Fruit fly (Drosophila melanogaster): Measurements from ENCODE around the gene scaf6.
A peak's percentile ranks its signal among the peaks of the same experiment; 100 is the strongest.

The scaf6 gene

dm6 chr3L:17022756-17023155 lies 19.6 kb downstream of the scaf6 start, which contains the start of gene CG6652:
Gene CG6652 (minus strand): TSS chr3L:17022856.
- no peak for TF ChIP-seq usp (GFP tag; optimal IDR thresholded peaks at IDR 0.05)

DNA sequence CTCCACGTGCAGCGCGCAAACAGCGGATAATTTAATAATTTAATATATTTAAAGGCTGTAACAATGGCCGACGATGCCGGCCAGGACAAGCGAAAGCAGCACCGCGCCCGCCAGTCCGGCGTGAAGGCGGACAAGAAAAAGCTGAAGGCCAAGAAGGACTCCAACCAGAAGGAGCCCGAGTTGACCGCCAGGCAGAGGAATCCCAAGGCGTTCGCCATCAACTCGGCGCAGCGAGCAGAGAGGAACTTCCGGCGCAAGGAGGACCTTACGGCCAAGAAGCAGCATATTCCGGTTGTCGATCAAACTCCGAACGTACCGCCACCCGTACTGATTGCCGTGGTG lies 25.8 kb downstream of the scaf6 start:
- TF ChIP-seq pan (optimal IDR thresholded peaks at IDR 0.05): no peak
- TF ChIP-seq woc (GFP tag; optimal IDR thresholded peaks at IDR 0.05): no peak
- TF ChIP-seq jim (GFP tag; optimal IDR thresholded peaks at IDR 0.05): no peak
- TF ChIP-seq dmrt93B (GFP tag; optimal IDR thresholded peaks at IDR 0.05): no peak
- TF ChIP-seq sage (GFP tag; optimal IDR thresholded peaks at IDR 0.05): no peak
- TF ChIP-seq CG9705 (GFP tag; optimal IDR thresholded peaks at IDR 0.05): no peak
- TF ChIP-seq foxo (GFP tag; optimal IDR thresholded peaks at IDR 0.05): no peak
- no peak for TF ChIP-seq GATAd (GFP tag; optimal IDR thresholded peaks at IDR 0.05)
- no peak for TF ChIP-seq ey (GFP tag; optimal IDR thresholded peaks at IDR 0.05)
- no peak for TF ChIP-seq br (GFP tag; optimal IDR thresholded peaks at IDR 0.05)
- TF ChIP-seq Hr78 (GFP tag; optimal IDR thresholded peaks at IDR 0.05): no peak
- no peak for TF ChIP-seq psq (GFP tag; optimal IDR thresholded peaks at IDR 0.05)

DNA sequence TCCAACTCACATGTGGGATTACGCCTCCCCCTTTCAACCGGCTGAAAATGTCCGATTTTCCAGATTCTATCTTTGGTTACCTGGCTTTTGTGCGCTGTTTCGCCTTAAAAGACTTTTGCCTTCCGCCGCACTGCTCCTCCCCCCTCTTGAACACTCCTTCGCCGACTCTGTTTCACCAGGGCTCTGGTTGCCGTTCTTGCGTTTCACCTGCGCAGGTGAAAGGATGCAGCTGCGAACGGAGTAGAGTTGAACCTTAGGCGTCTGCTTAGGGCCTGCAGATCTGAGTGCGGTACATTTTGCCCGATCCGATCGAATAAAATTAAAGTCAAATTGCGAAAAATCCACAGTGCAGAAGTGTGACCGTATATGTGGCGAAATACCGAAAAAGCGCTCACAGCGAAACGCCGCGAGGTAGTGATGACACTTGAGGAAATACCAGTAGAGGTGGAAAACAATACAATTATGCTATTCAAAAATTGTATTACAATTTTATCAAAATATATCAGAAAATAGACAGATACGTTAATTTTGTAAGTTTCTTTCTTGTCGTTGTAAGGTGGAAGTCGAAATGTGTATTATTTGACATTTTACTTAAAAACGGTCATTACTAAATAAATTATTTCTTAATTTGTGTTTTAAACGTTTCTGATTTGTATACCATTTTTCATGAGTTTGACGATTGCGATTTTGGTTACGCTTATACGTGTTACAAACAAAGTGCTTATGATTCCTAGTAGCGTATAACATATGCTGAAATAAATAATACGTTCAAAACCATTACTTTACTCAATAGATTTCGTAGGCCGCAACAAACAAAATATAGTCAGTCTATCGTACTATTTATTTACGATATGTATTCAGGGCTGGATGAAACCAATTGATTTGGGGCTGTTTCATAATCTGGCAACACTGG lies 26.5 kb downstream of the scaf6 start, which contains the start of the genes CG6664 and CG7728:
Gene CG6664, minus strand, starts transcription at position 518 of the 913 bp plus-strand sequence.
Gene CG7728, plus strand, starts transcription at position 874 of the 913 bp plus-strand sequence.
- TF ChIP-seq fru (GFP tag; optimal IDR thresholded peaks at IDR 0.05) (no peak), Myc (optimal IDR thresholded peaks at IDR 0.05) (peak; percentile 23), GATAd (GFP tag; optimal IDR thresholded peaks at IDR 0.05) (no peak), dsf (GFP tag; optimal IDR thresholded peaks at IDR 0.05; ENCODE audit: borderline replicate concordance) (no peak), Sp1 (GFP tag; optimal IDR thresholded peaks at IDR 0.05) (peak; percentile 56), brk (GFP tag; optimal IDR thresholded peaks at IDR 0.05) (no peak), HLH106 (tag; optimal IDR thresholded peaks at IDR 0.05) (peak; percentile 66), N (GFP tag; optimal IDR thresholded peaks at IDR 0.05) (no peak), woc (GFP tag; optimal IDR thresholded peaks at IDR 0.05) (peak; percentile 84), sage (GFP tag; optimal IDR thresholded peaks at IDR 0.05) (no peak), foxo (GFP tag; optimal IDR thresholded peaks at IDR 0.05) (peak in 1 of 2 experiments; percentile 72), usp (GFP tag; optimal IDR thresholded peaks at IDR 0.05) (no peak), sv (GFP tag; optimal IDR thresholded peaks at IDR 0.05) (peak; percentile 38), rgr (GFP tag; optimal IDR thresholded peaks at IDR 0.05) (peak; percentile 9), CG32264 (GFP tag; optimal IDR thresholded peaks at IDR 0.05) (no peak), Rel (GFP tag; optimal IDR thresholded peaks at IDR 0.05) (no peak), Rel (tag; optimal IDR thresholded peaks at IDR 0.05) (peak; percentile 40), dl (GFP tag; optimal IDR thresholded peaks at IDR 0.05; ENCODE audit: insufficient read depth in 1 of 2, partially characterized antibody in 2 of 2) (no peak), br (GFP tag; optimal IDR thresholded peaks at IDR 0.05) (peak; percentile 5), Dif (GFP tag; optimal IDR thresholded peaks at IDR 0.05; ENCODE audit: partially characterized antibody) (no peak), Dfd (GFP tag; optimal IDR thresholded peaks at IDR 0.05) (no peak), Jra (GFP tag; optimal IDR thresholded peaks at IDR 0.05) (no peak), Hr83 (GFP tag; optimal IDR thresholded peaks at IDR 0.05; ENCODE audit: poor library complexity, severe bottlenecking) (peak; percentile 15), OdsH (GFP tag; optimal IDR thresholded peaks at IDR 0.05) (peak; percentile 44), lola (GFP tag; optimal IDR thresholded peaks at IDR 0.05) (no peak), Abd-B (GFP tag; optimal IDR thresholded peaks at IDR 0.05) (no peak), jim (GFP tag; optimal IDR thresholded peaks at IDR 0.05) (peak; percentile 4), ey (GFP tag; optimal IDR thresholded peaks at IDR 0.05) (peak; percentile 47), dmrt93B (GFP tag; optimal IDR thresholded peaks at IDR 0.05) (peak; percentile 50), Vsx2 (GFP tag; optimal IDR thresholded peaks at IDR 0.05; ENCODE audit: partially characterized antibody) (no peak), Hnf4 (GFP tag; optimal IDR thresholded peaks at IDR 0.05) (no peak), tai (GFP tag; optimal IDR thresholded peaks at IDR 0.05) (no peak), psq (GFP tag; optimal IDR thresholded peaks at IDR 0.05) (peak; percentile 47), h (GFP tag; optimal IDR thresholded peaks at IDR 0.05) (peak; percentile 34)

Measured in whole organism, wandering third instar larva.